Worm (Caenorhabditis elegans) whole organism, mixed stage, embryonic: ENCODE measurements around the gene clec-37.

ENCODE experiments used
- lin-13 ChIP-seq: fragments of 150-350 bp; optimal IDR thresholded peaks from 2 replicates; lab custom pipeline; 2014; ENCODE audit warnings: missing biosample characterization, missing genetic modification characterization
- snpc-4 ChIP-seq: fragments of 150-350 bp; optimal IDR thresholded peaks from 2 replicates; lab custom pipeline; 2014; ENCODE audit warnings: missing biosample characterization, missing genetic modification characterization

- TF ChIP-seq snpc-4 (tag; lab: Kevin White, UChicago): no peak
- no peak for TF ChIP-seq lin-13
Observed at ce11 chrV:16832865-16833264, 19.0 kb downstream of the clec-37 start, which contains the start of gene phy-3.
